Worm (Caenorhabditis elegans) whole organism, L3 larva: Measurements from ENCODE around the gene F09G2.2.
A peak's percentile ranks its signal among the peaks of the same experiment; 100 is the strongest.

ENCODE experiments used
- R02D3.7 ChIP-seq: fragments of 150-350 bp; optimal IDR thresholded peaks from 2 replicates; lab custom pipeline; 2014; ENCODE audit warnings: missing biosample characterization, missing genetic modification characterization
- aly-2 ChIP-seq: fragments of 150-350 bp; optimal IDR thresholded peaks from 2 replicates; lab custom pipeline; 2014; ENCODE audit warnings: missing biosample characterization, missing genetic modification characterization
- ceh-28 ChIP-seq: fragments of 150-350 bp; optimal IDR thresholded peaks from 2 replicates; lab custom pipeline; 2014; ENCODE audit warnings: missing biosample characterization, missing genetic modification reagents, missing genetic modification characterization
- ceh-9 ChIP-seq: sonication (generic microtip); optimal IDR thresholded peaks from 2 replicates; lab custom pipeline; 2018; ENCODE audit warnings: missing biosample characterization, missing genetic modification characterization
- daf-12 ChIP-seq: fragments of 150-350 bp; optimal IDR thresholded peaks from 2 replicates; lab custom pipeline; 2014; ENCODE audit warnings: missing biosample characterization, missing genetic modification reagents, missing genetic modification characterization
- egl-27 ChIP-seq: sonication (generic microtip); optimal IDR thresholded peaks from 4 replicates; lab custom pipeline; 2017; ENCODE audit warnings: missing biosample characterization, missing genetic modification reagents, missing genetic modification characterization
- egl-5 ChIP-seq: fragments of 150-350 bp; optimal IDR thresholded peaks from 2 replicates; lab custom pipeline; 2017; ENCODE audit warnings: missing biosample characterization, missing genetic modification reagents, missing genetic modification characterization, inconsistent platforms
- elt-1 ChIP-seq: fragments of 150-350 bp; optimal IDR thresholded peaks from 2 replicates; lab custom pipeline; 2014; ENCODE audit warnings: missing biosample characterization, missing genetic modification characterization
- elt-2 ChIP-seq: sonication (generic microtip); optimal IDR thresholded peaks from 2 replicates; lab custom pipeline; 2016; ENCODE audit warnings: missing genetic modification reagents, mild to moderate bottlenecking, missing genetic modification characterization, missing compliant biosample characterization
- elt-3 ChIP-seq, 3 experiments: fragments of 150-350 bp in 1 of 3; sonication (generic microtip) in 2 of 3; optimal IDR thresholded peaks; 2 replicates in 2 of 3; 4 replicates in 1 of 3; lab custom pipeline; 2014 to 2017; ENCODE audit warnings: missing biosample characterization in 3 of 3, missing genetic modification characterization in 3 of 3
- fkh-10 ChIP-seq: sonication (generic microtip); optimal IDR thresholded peaks from 2 replicates; lab custom pipeline; 2017; ENCODE audit warnings: missing biosample characterization, missing genetic modification reagents, missing genetic modification characterization
- hmg-11 ChIP-seq: sonication (generic microtip); optimal IDR thresholded peaks from 2 replicates; lab custom pipeline; 2016; ENCODE audit warnings: missing genetic modification characterization, missing compliant biosample characterization
- jun-1 ChIP-seq: fragments of 150-350 bp; optimal IDR thresholded peaks from 2 replicates; lab custom pipeline; 2014; ENCODE audit warnings: missing biosample characterization, missing genetic modification reagents, missing genetic modification characterization
- lin-15B ChIP-seq: fragments of 150-350 bp; optimal IDR thresholded peaks from 2 replicates; lab custom pipeline; 2014; ENCODE audit warnings: missing biosample characterization, missing genetic modification characterization
- lin-39 ChIP-seq: fragments of 150-350 bp; optimal IDR thresholded peaks from 2 replicates; lab custom pipeline; 2018; ENCODE audit warnings: missing biosample characterization, missing genetic modification reagents, missing genetic modification characterization
- lsy-12 ChIP-seq: sonication (generic microtip); optimal IDR thresholded peaks from 2 replicates; lab custom pipeline; 2016; ENCODE audit warnings: mild to moderate bottlenecking, missing genetic modification characterization, missing compliant biosample characterization
- mml-1 ChIP-seq: fragments of 150-350 bp; sonication (generic microtip); optimal IDR thresholded peaks from 3 replicates; lab custom pipeline; 2014; ENCODE audit warnings: missing biosample characterization, missing genetic modification characterization
- nfya-1 ChIP-seq: sonication (generic microtip); optimal IDR thresholded peaks from 2 replicates; lab custom pipeline; 2017; ENCODE audit warnings: missing genetic modification characterization, mild to moderate bottlenecking, missing compliant biosample characterization, antibody characterized with exemption, moderate library complexity; ENCODE audit not compliant: insufficient read depth
- nhr-11 ChIP-seq: fragments of 150-350 bp; optimal IDR thresholded peaks from 2 replicates; lab custom pipeline; 2014; ENCODE audit warnings: missing biosample characterization, missing genetic modification characterization
- nhr-12 ChIP-seq: fragments of 150-350 bp; optimal IDR thresholded peaks from 2 replicates; lab custom pipeline; 2014; ENCODE audit warnings: missing biosample characterization, missing genetic modification characterization
- nhr-23 ChIP-seq: fragments of 150-350 bp; optimal IDR thresholded peaks from 2 replicates; lab custom pipeline; 2014; ENCODE audit warnings: missing biosample characterization, missing genetic modification reagents, missing genetic modification characterization
- nhr-25 ChIP-seq: sonication (generic microtip); optimal IDR thresholded peaks from 2 replicates; lab custom pipeline; 2017; ENCODE audit warnings: missing biosample characterization, missing genetic modification characterization
- nhr-28 ChIP-seq: fragments of 150-350 bp; optimal IDR thresholded peaks from 2 replicates; lab custom pipeline; 2014; ENCODE audit warnings: missing biosample characterization, missing genetic modification characterization
- nhr-43 ChIP-seq: sonication (generic microtip); optimal IDR thresholded peaks from 2 replicates; lab custom pipeline; 2016; ENCODE audit warnings: mild to moderate bottlenecking, missing genetic modification characterization, missing compliant biosample characterization; ENCODE audit not compliant: poor library complexity, severe bottlenecking
- nhr-67 ChIP-seq: fragments of 150-350 bp; optimal IDR thresholded peaks from 2 replicates; lab custom pipeline; 2014; ENCODE audit warnings: missing biosample characterization, missing genetic modification characterization
- nhr-76 ChIP-seq: fragments of 150-350 bp; sonication (generic microtip); optimal IDR thresholded peaks from 5 replicates; lab custom pipeline; 2014; ENCODE audit warnings: missing biosample characterization, missing genetic modification characterization
- pha-4 ChIP-seq: fragments of 150-350 bp; optimal IDR thresholded peaks from 2 replicates; lab custom pipeline; 2014; ENCODE audit warnings: missing biosample characterization, missing genetic modification reagents, missing genetic modification characterization
- sea-2 ChIP-seq: fragments of 150-350 bp; sonication (generic microtip); optimal IDR thresholded peaks from 4 replicates; lab custom pipeline; 2014; ENCODE audit warnings: missing biosample characterization, missing genetic modification reagents, missing genetic modification characterization
- unc-62 ChIP-seq: fragments of 150-350 bp; sonication (generic microtip); optimal IDR thresholded peaks from 4 replicates; lab custom pipeline; 2014; ENCODE audit warnings: missing biosample characterization, missing genetic modification reagents, missing genetic modification characterization
- zag-1 ChIP-seq: fragments of 150-350 bp; optimal IDR thresholded peaks from 2 replicates; lab custom pipeline; 2014; ENCODE audit warnings: missing biosample characterization, missing genetic modification characterization
- ztf-11 ChIP-seq: fragments of 150-350 bp; optimal IDR thresholded peaks from 2 replicates; lab custom pipeline; 2014; ENCODE audit warnings: missing biosample characterization, missing genetic modification characterization
- ztf-4 ChIP-seq: fragments of 150-350 bp; optimal IDR thresholded peaks from 2 replicates; lab custom pipeline; 2014; ENCODE audit warnings: missing biosample characterization, missing genetic modification characterization

Gene F09G2.2

DNA sequence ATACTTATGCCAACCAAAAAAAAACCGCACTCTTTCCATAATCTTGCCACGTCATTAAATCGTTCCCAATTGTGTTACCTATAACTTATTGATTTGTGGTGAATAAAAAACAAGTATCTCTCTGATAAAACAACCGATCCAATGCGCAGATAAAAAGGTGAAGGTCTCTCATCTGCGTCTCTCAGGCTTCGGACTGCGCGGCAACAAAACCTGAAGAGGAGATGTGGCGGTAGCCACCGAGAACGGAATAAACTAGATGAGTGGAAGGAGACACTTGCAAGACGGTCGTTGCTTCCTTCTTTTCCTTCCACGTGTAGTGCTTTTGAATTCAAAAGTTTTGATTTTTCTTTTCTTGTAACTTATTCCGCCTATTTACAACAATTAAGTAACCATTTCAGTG is 28.2 kb downstream of the F09G2.2 start, which contains the start of gene fkb-3:
fkb-3 (plus strand) TSS at position 277 of the 400 bp plus-strand sequence.
- TF ChIP-seq elt-3 (tag; optimal IDR thresholded peaks at IDR 0.05; lab: Kevin White, UChicago) (peak in 1 of 3 experiments; percentile 18), nhr-25 (tag; lab: Kevin White, UChicago) (peak; percentile 74), hmg-11 (tag; lab: Kevin White, UChicago) (no peak), nhr-23 (tag; lab: Kevin White, UChicago) (peak; percentile 65), elt-1 (peak; percentile 30), nhr-28 (tag; lab: Kevin White, UChicago) (no peak), lin-15B (tag; lab: Kevin White, UChicago) (peak; percentile 3), ceh-28 (tag; lab: Kevin White, UChicago) (peak; percentile 12)

ce11 chrV:7225894-7226293 is 29.2 kb downstream of the F09G2.2 start:
- TF ChIP-seq zag-1 (tag; lab: Kevin White, UChicago) (no peak), sea-2 (GFP tag; lab: Kevin White, UChicago) (no peak), nhr-67 (tag; lab: Kevin White, UChicago) (no peak), elt-2 (no peak), nhr-76 (tag; lab: Kevin White, UChicago) (no peak), ceh-9 (no peak), ztf-11 (tag; lab: Kevin White, UChicago) (no peak), lsy-12 (tag; lab: Kevin White, UChicago) (no peak), nhr-43 (no peak)
- TF ChIP-seq, all 47 proteins: peak for 0

- TF ChIP-seq lin-39: peak; percentile 12
- peak; percentile 17 for TF ChIP-seq R02D3.7 (tag; lab: Kevin White, UChicago)
- no peak for TF ChIP-seq sea-2 (GFP tag; lab: Kevin White, UChicago)
- peak; percentile 73 for TF ChIP-seq hmg-11 (tag; lab: Kevin White, UChicago)
- peak; percentile 65 for TF ChIP-seq pha-4
- TF ChIP-seq lin-15B (tag; lab: Kevin White, UChicago): peak; percentile 78
- TF ChIP-seq nfya-1 (tag; lab: Kevin White, UChicago): peak; percentile 58
- no peak for TF ChIP-seq aly-2 (tag; lab: Kevin White, UChicago)
- peak; percentile 50 for TF ChIP-seq nhr-23 (tag; lab: Kevin White, UChicago)
- peak; percentile 14 for TF ChIP-seq elt-2
- TF ChIP-seq nhr-43: peak; percentile 20
- no peak for TF ChIP-seq ceh-28 (tag; lab: Kevin White, UChicago)
- TF ChIP-seq lsy-12 (tag; lab: Kevin White, UChicago): no peak
- no peak for TF ChIP-seq mml-1 (tag; lab: Kevin White, UChicago)
- TF ChIP-seq, all 47 proteins: peak for 9
Observed at ce11 chrV:7230847-7231246, 34.1 kb downstream of the F09G2.2 start, which contains the start of the genes gei-6 and krr-1. Gene gei-6 (minus strand): TSS chrV:7230848. Gene krr-1 (plus strand): TSS chrV:7231190.

ce11 chrV:7231524-7231923 is 34.8 kb downstream of the F09G2.2 start:
- TF ChIP-seq nfya-1 (tag; lab: Kevin White, UChicago) (no peak), hmg-11 (tag; lab: Kevin White, UChicago) (no peak), lsy-12 (tag; lab: Kevin White, UChicago) (no peak), egl-27 (tag; lab: Kevin White, UChicago) (no peak), nhr-11 (tag; lab: Kevin White, UChicago) (no peak), jun-1 (tag; lab: Kevin White, UChicago) (no peak), ztf-4 (tag; lab: Kevin White, UChicago) (no peak), nhr-12 (tag; lab: Kevin White, UChicago) (no peak), lin-39 (no peak), unc-62 (GFP tag; lab: Kevin White, UChicago) (no peak), ztf-11 (tag; lab: Kevin White, UChicago) (no peak), R02D3.7 (tag; lab: Kevin White, UChicago) (no peak), elt-2 (no peak)
- TF ChIP-seq, all 47 proteins: peak for 0

DNA sequence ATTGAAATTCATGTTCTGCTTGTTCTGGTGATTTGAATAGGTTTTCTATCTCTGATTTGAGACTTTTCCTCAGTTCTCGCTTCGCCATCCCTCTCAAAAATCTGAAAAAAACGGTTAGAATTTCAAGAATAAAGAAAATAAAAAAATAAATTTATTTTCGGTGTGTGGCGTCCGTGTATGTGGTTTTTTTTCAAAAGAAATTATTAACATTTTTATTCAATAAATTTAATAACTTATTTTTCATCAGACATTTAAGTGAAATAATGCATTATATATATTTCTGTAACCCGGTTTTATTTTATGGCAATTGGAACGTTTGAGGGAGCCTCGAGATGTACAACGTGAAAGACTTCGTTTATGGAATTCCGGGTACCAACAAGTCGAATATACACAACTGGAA is 38.0 kb downstream of the F09G2.2 start, which contains the start of gene C05C8.5:
C05C8.5 (minus strand) TSS at position 101 of the 400 bp plus-strand sequence.
- TF ChIP-seq lin-15B (tag; lab: Kevin White, UChicago) (no peak), hmg-11 (tag; lab: Kevin White, UChicago) (no peak), fkh-10 (no peak)

DNA sequence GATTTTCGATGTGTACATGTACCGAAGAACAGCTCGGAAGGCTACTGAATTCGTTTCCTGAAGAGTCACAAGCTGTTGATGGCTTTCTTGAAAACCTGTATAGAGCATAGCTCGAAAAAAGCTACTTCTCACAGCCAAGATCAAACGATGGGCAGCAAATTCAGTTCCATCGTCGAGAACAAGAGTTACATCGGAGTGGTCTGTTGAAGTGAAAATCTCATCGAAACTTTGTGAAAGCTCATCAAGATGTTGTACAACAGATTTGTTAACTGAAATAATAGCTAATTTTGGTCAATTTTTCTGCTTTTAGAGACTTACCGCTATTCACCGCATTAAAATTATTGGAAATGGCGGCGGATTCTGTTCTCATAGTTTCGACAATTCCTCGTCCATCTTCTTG is 40.0 kb downstream of the F09G2.2 start:
- TF ChIP-seq ztf-4 (tag; lab: Kevin White, UChicago) (no peak), daf-12 (tag; lab: Kevin White, UChicago) (no peak), nfya-1 (tag; lab: Kevin White, UChicago) (no peak), egl-5 (tag; lab: Kevin White, UChicago) (no peak), nhr-12 (tag; lab: Kevin White, UChicago) (no peak), nhr-28 (tag; lab: Kevin White, UChicago) (no peak)
